Fruit fly (Drosophila melanogaster) whole organism, pupa: ENCODE data around the gene Rab39.

Experiments
- CG12605 ChIP-seq: fragments of 200-800 bp; sonication (Bioruptor generic); IDR thresholded peaks from 2 replicates; pipeline ENCODE4 v1.3.6; 2022; ENCODE audit warnings: missing biosample characterization, missing genetic modification characterization
- CG14655 ChIP-seq: fragments of 200-800 bp; sonication (Bioruptor generic); optimal IDR thresholded peaks from 3 replicates; lab custom pipeline; 2017; ENCODE audit warnings: mild to moderate bottlenecking, missing biosample characterization, missing genetic modification reagents, missing genetic modification characterization
- CG32121 ChIP-seq: fragments of 200-800 bp; sonication (Bioruptor generic); IDR thresholded peaks from 2 replicates; pipeline ENCODE4 v1.3.6; 2022; ENCODE audit warnings: missing biosample characterization, missing genetic modification characterization
- CG4496 ChIP-seq: fragments of 200-800 bp; sonication (Bioruptor generic); IDR thresholded peaks from 3 replicates; pipeline ENCODE4 v1.3.6; 2022; ENCODE audit warnings: missing biosample characterization, missing genetic modification characterization
- Pif1A ChIP-seq: fragments of 200-800 bp; sonication (Bioruptor generic); optimal IDR thresholded peaks from 3 replicates; lab custom pipeline; 2016; ENCODE audit warnings: missing biosample characterization, missing genetic modification characterization
- gl ChIP-seq: fragments of 200-800 bp; sonication (Bioruptor generic); optimal IDR thresholded peaks from 2 replicates; lab custom pipeline; 2018; ENCODE audit warnings: missing biosample characterization, mild to moderate bottlenecking, missing genetic modification characterization

- peak; percentile 63 for TF ChIP-seq gl
- TF ChIP-seq CG14655 (GFP tag; lab: Kevin White, UChicago), result peak; percentile 96
- TF ChIP-seq Pif1A (GFP tag; lab: Kevin White, UChicago), result peak; percentile 91
- peak; percentile 81 for TF ChIP-seq CG32121
- peak; percentile 82 for TF ChIP-seq CG4496 (GFP tag; lab: Robert Waterston, UW)
- peak; percentile 81 for TF ChIP-seq CG12605
Observed at dm6 chrX:7705175-7706097, 29.3 kb upstream of the Rab39 start.
